Fruit fly (Drosophila melanogaster): ENCODE results near the gene CG31975.

CG31975 gene

DNA sequence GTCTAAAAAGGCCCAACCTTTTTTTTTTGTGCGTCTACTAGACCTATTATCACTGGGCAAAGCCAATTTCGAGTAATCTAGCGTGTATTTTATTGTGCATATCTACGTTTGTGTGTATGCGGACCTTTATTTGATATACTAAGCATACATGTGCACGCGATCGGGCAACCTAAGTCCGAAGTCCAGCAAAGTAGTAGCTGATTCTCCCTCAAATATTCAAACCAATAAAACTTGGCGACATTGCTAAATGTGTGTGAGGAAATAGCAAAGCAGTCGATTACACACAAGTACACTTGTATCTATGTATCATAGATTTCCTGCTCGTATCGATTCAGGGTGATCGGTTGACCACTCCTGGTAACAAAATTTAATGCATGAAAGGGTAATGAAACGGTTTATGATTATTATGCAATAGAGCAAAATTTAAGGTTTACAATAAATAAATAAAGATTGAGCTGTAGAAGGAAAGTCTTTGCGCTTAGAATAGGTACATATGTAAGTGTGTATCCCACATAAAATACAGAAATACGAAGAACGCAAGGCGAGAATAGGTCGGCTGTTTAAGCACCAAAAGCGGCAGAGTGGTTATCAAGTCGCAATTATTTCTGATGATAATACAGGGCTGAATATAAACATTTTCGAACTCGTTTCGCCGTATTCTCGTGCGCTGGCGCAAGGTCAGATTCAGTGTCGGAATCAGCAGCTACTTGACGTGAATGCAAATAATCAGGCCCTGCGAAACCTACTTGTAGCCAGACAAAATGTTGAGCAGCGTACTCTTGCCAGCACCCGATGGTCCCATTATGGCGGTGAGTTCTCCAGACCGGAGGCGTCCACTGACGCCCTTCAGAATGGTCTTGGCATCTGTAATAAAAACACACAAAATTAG, 15.2 kb downstream of the CG31975 start (continued):
- TF ChIP-seq CG11398 (GFP tag; optimal IDR thresholded peaks at IDR 0.05) (no peak), H15 (GFP tag; IDR thresholded peaks at IDR 0.05) (no peak), Pdp1 (GFP tag; optimal IDR thresholded peaks at IDR 0.05) (peak in 1 of 2 experiments; percentile 81), stwl (tag; optimal IDR thresholded peaks at IDR 0.05) (no peak), CG10209 (GFP tag; optimal IDR thresholded peaks at IDR 0.05) (no peak), Sin3A (optimal IDR thresholded peaks at IDR 0.05) (no peak), pho (GFP tag; optimal IDR thresholded peaks at IDR 0.05) (no peak), CG2712 (tag; optimal IDR thresholded peaks at IDR 0.05) (no peak), pzg (GFP tag; optimal IDR thresholded peaks at IDR 0.05) (no peak), kni (GFP tag; optimal IDR thresholded peaks at IDR 0.05) (no peak), CG6254 (GFP tag; optimal IDR thresholded peaks at IDR 0.05) (no peak), CG17359 (tag; optimal IDR thresholded peaks at IDR 0.05) (no peak)

DNA sequence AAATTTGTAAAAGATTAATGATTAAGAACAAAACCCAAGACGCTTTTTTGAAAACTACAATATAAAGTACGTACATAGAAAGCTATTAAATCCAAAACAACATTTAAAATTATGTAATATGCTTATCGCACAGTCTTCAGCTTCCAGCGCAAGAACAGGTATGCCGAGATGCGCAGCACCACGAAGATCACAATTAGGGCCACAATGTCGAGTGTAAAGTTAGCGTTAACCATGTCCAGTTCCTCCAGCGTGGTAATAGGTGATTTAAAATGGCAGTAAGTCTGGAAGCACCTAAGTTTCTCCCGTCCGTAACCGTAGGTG, 17.8 kb downstream of the CG31975 start:
- TF ChIP-seq CG11696 (GFP tag; IDR thresholded peaks at IDR 0.05) (no peak), Pdp1 (GFP tag; optimal IDR thresholded peaks at IDR 0.05) (peak in 1 of 2 experiments; percentile 57)

DNA sequence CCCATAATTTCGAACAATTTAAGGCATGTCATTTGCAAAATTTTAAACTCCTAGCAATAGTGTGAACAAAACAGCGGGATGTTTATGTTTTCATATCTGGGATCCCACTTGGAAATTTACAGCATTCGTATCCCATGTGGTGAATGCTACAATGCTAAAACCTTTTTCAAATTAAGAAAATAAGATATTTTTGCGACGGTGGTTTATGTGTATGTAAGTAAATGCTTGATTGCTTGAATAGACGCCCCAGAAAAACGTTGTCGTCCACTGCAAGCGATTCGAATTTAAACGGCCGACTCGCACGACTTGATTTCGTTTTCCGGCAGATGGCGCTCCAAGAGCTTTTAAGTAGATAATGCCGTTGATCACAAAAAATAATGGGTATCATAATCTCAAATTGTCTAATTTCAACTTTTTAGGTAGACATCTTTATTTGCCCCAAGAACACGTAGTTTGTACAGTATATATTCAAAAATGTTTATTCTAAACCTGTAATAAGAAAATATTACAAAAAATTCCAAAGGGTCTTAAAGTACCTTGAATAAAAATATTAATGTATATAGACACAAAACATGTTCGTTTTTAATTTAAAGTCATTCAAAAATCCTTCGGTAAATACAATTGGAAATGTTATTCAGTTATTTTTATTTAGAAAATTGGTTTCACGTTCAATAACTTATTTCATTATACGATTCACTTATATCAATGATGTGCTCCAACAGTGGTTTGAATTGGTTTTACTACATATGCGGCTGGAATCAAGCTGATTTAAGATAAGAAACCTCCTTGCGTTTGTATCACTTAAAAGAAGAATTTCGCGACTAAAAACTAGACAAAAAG, 18.4 kb downstream of the CG31975 start:
- TF ChIP-seq grau (tag; optimal IDR thresholded peaks at IDR 0.05) (no peak), gem (tag; optimal IDR thresholded peaks at IDR 0.05) (no peak), CTCF (GFP tag; optimal IDR thresholded peaks at IDR 0.05) (peak; percentile 94), oc (tag; optimal IDR thresholded peaks at IDR 0.05) (no peak), eve (GFP tag; optimal IDR thresholded peaks at IDR 0.05) (peak in 1 of 2 experiments; percentile 55), bbx (GFP tag; IDR thresholded peaks at IDR 0.05; ENCODE audit: partially characterized antibody) (peak; percentile 15; the same call in 1 of the 2 replicates), ranshi (GFP tag; IDR thresholded peaks at IDR 0.05) (0 out of 2 replicates have a peak, but pooled peaks have one; percentile 9), HHEX (GFP tag; optimal IDR thresholded peaks at IDR 0.05) (no peak), Taf1 (GFP tag; IDR thresholded peaks at IDR 0.05) (no peak), ci (GFP tag; IDR thresholded peaks at IDR 0.05) (0 out of 3 replicates have a peak, but pooled peaks have one; percentile 6), Blimp-1 (GFP tag; optimal IDR thresholded peaks at IDR 0.05) (no peak), CG33557 (GFP tag; optimal IDR thresholded peaks at IDR 0.05) (no peak), CG13894 (tag; optimal IDR thresholded peaks at IDR 0.05) (peak; percentile 26), CG8924 (tag; optimal IDR thresholded peaks at IDR 0.05) (no peak), D19B (GFP tag; optimal IDR thresholded peaks at IDR 0.05) (peak; percentile 95), bsh (GFP tag; optimal IDR thresholded peaks at IDR 0.05) (no peak), Myb (GFP tag; optimal IDR thresholded peaks at IDR 0.05) (peak; percentile 96), Sox102F (GFP tag; optimal IDR thresholded peaks at IDR 0.05) (no peak), Ets65A (GFP tag) (peak; percentile 50), esg (GFP tag; conservative IDR thresholded peaks at IDR 0.05) (no peak), Med (GFP tag) (peak; percentile 68), trh (GFP tag; optimal IDR thresholded peaks at IDR 0.05) (no peak)
